Worm (Caenorhabditis elegans) whole organism, late embryonic: Measurements from ENCODE around the gene tni-1.

ENCODE experiments used
- hlh-30 ChIP-seq: sonication (generic microtip); optimal IDR thresholded peaks from 2 replicates; lab custom pipeline; 2017; ENCODE audit warnings: antibody characterized with exemption, missing genetic modification characterization, missing compliant biosample characterization; ENCODE audit not compliant: insufficient read depth
- pha-4 ChIP-seq: fragments of 150-350 bp; optimal IDR thresholded peaks from 2 replicates; lab custom pipeline; 2018; ENCODE audit warnings: missing biosample characterization, missing genetic modification reagents, missing genetic modification characterization

DNA sequence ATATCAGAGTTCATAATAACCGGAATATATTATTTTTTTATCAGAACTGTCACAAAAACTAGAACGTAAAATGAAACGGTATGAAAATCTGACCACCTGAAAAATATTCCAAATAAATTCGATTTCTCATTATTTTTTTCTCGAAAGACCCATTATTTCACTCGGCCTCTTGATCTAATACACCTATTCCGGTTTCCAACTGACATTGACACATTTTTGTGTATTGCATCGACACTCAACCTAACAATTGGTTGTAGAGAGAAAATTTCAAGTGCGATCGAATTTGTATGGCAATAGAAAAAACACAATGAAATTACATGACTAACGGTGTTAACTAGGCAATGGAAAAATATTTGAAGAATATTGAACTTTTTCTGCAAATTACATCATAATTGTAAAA is 8.6 kb upstream of the tni-1 start:
- TF ChIP-seq hlh-30 (tag; lab: Kevin White, UChicago) (no peak), pha-4 (no peak)
